Fruit fly (Drosophila melanogaster) S2 (cell line): Measurements from ENCODE around the gene CG14613.

ENCODE experiments used
- CG8478 ChIP-seq: fragments of >200 bp; optimal IDR thresholded peaks from 2 replicates; lab custom pipeline; 2018
- CTCF ChIP-seq, 2 experiments: fragments of >200 bp; optimal IDR thresholded peaks; 2 replicates each; lab custom pipeline; 2018

- no peak for TF ChIP-seq CTCF (optimal IDR thresholded peaks at IDR 0.05; lab: Kevin White, UChicago)
- TF ChIP-seq CG8478 (lab: Kevin White, UChicago) = no peak
Observed at dm6 chrX:22479207-22479820, 7.5 kb upstream of the CG14613 start.
